Worm (Caenorhabditis elegans) whole organism, mixed stage, embryonic: Measurements from ENCODE around the gene srxa-13.

Source experiments
- M03D4.4 ChIP-seq: sonication (generic microtip); optimal IDR thresholded peaks from 2 replicates; lab custom pipeline; 2017; ENCODE audit warnings: mild to moderate bottlenecking, missing genetic modification characterization, missing compliant biosample characterization
- bed-3 ChIP-seq: fragments of 200-800 bp; sonication (Bioruptor generic); optimal IDR thresholded peaks from 3 replicates; lab custom pipeline; 2018; ENCODE audit warnings: mild to moderate bottlenecking, missing genetic modification characterization, moderate library complexity, missing compliant biosample characterization
- blmp-1 ChIP-seq: fragments of 150-350 bp; optimal IDR thresholded peaks from 2 replicates; lab custom pipeline; 2014; ENCODE audit warnings: missing biosample characterization, missing genetic modification characterization
- ceh-43 ChIP-seq: fragments of 200-800 bp; sonication (Bioruptor generic); optimal IDR thresholded peaks from 2 replicates; lab custom pipeline; 2018; ENCODE audit warnings: mild to moderate bottlenecking, missing genetic modification characterization, moderate library complexity, missing compliant biosample characterization
- drap-1 ChIP-seq: fragments of 200-800 bp; sonication (Bioruptor generic); optimal IDR thresholded peaks from 3 replicates; lab custom pipeline; 2018; ENCODE audit warnings: mild to moderate bottlenecking, missing genetic modification characterization, missing compliant biosample characterization
- elt-1 ChIP-seq: sonication (generic microtip); optimal IDR thresholded peaks from 2 replicates; lab custom pipeline; 2017; ENCODE audit warnings: missing genetic modification characterization, mild to moderate bottlenecking, missing compliant biosample characterization, antibody characterized with exemption, moderate library complexity, borderline replicate concordance; ENCODE audit not compliant: insufficient read depth
- flh-1 ChIP-seq: fragments of 200-800 bp; sonication (Bioruptor generic); optimal IDR thresholded peaks from 2 replicates; lab custom pipeline; 2018; ENCODE audit warnings: mild to moderate bottlenecking, missing genetic modification characterization, moderate library complexity, missing compliant biosample characterization
- lin-13 ChIP-seq: fragments of 150-350 bp; optimal IDR thresholded peaks from 2 replicates; lab custom pipeline; 2014; ENCODE audit warnings: missing biosample characterization, missing genetic modification characterization
- lsy-2 ChIP-seq: fragments of 150-350 bp; optimal IDR thresholded peaks from 2 replicates; lab custom pipeline; 2014; ENCODE audit warnings: missing biosample characterization, missing genetic modification characterization
- mab-5 ChIP-seq: fragments of 150-350 bp; optimal IDR thresholded peaks from 2 replicates; lab custom pipeline; 2014; ENCODE audit warnings: missing biosample characterization, missing genetic modification characterization
- mep-1 ChIP-seq: fragments of 150-350 bp; optimal IDR thresholded peaks from 2 replicates; lab custom pipeline; 2017; ENCODE audit warnings: missing biosample characterization, missing genetic modification reagents, missing genetic modification characterization, inconsistent platforms
- mls-2 ChIP-seq: sonication (generic microtip); optimal IDR thresholded peaks from 2 replicates; lab custom pipeline; 2016; ENCODE audit warnings: mild to moderate bottlenecking, missing genetic modification characterization, moderate library complexity, missing compliant biosample characterization
- nhr-12 ChIP-seq: fragments of 150-350 bp; optimal IDR thresholded peaks from 2 replicates; lab custom pipeline; 2014; ENCODE audit warnings: missing biosample characterization, missing genetic modification characterization
- nhr-2 ChIP-seq: fragments of 150-350 bp; optimal IDR thresholded peaks from 2 replicates; lab custom pipeline; 2014; ENCODE audit warnings: missing biosample characterization, missing genetic modification characterization
- nhr-76 ChIP-seq: sonication (generic microtip); optimal IDR thresholded peaks from 2 replicates; lab custom pipeline; 2017; ENCODE audit warnings: missing biosample characterization, missing genetic modification characterization
- pha-4 ChIP-seq: fragments of 150-350 bp; optimal IDR thresholded peaks from 2 replicates; lab custom pipeline; 2018; ENCODE audit warnings: missing biosample characterization, missing genetic modification reagents, missing genetic modification characterization
- snpc-4 ChIP-seq: fragments of 150-350 bp; optimal IDR thresholded peaks from 2 replicates; lab custom pipeline; 2014; ENCODE audit warnings: missing biosample characterization, missing genetic modification characterization
- tbx-8 ChIP-seq: fragments of 200-800 bp; sonication (Bioruptor generic); optimal IDR thresholded peaks from 2 replicates; lab custom pipeline; 2018; ENCODE audit warnings: mild to moderate bottlenecking, missing genetic modification characterization, moderate library complexity, missing compliant biosample characterization
- unc-62 ChIP-seq: fragments of 150-350 bp; optimal IDR thresholded peaks from 2 replicates; lab custom pipeline; 2014; ENCODE audit warnings: missing biosample characterization, missing genetic modification reagents, missing genetic modification characterization

The srxa-13 gene

ce11 chrV:13961927-13962419, 32.4 kb downstream of the srxa-13 start, which contains the start of the genes algn-13 and R10D12.13 (continued):
- TF ChIP-seq bed-3 (GFP tag; lab: Kevin White, UChicago): peak; percentile 70
- TF ChIP-seq ceh-43 (GFP tag; lab: Kevin White, UChicago): peak; percentile 68
- peak; percentile 79 for TF ChIP-seq mep-1
- peak; percentile 66 for TF ChIP-seq lin-13
- TF ChIP-seq M03D4.4: peak; percentile 86
- peak; percentile 64 for TF ChIP-seq tbx-8 (GFP tag; lab: Kevin White, UChicago)
- TF ChIP-seq, all 35 proteins: peak for 26

DNA sequence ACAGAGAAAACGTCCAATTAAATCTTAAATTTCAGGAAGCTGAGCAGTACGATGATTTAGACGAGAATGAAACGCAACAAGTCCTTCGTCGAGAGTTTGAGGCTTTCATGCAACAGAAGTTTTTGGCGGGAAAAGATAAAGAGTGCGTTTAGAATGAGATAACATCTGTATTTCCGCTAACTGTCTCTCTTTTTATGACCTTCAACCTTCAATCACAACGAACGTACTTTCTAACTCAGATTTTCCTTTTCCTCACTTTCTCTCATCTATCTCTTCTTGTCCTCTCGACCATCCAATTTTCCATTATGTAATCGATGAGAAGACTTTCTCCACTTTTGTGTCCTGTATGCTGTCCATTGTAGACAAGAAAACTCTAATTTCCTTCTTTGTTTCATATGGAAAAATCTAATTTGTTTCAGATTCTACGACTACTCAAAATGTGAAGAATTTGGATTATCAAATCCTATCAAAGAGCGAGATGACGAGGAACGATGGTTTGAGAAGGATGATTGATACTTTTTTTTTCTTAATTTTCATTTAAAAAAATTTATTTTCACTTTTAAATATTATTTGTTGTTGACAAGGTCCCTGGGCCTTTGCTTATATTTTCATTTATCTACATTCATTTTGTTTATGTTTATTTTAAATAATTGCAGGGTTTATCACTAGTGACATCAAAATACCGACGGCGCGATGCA, 33.8 kb downstream of the srxa-13 start, which contains the start of gene sao-1:
Gene sao-1 (plus strand): TSS at position 648 of the 698 bp plus-strand sequence.
- TF ChIP-seq mls-2 (tag; lab: Kevin White, UChicago): no peak
- TF ChIP-seq blmp-1: peak; percentile 79
- TF ChIP-seq unc-62: no peak
- TF ChIP-seq elt-1 (tag; lab: Kevin White, UChicago): peak; percentile 80
- no peak for TF ChIP-seq M03D4.4
- TF ChIP-seq lin-13: no peak
- no peak for TF ChIP-seq lsy-2
- TF ChIP-seq nhr-76 (tag; lab: Kevin White, UChicago): no peak
- no peak for TF ChIP-seq pha-4
- no peak for TF ChIP-seq mab-5 (tag; lab: Kevin White, UChicago)
- TF ChIP-seq flh-1 (GFP tag; lab: Kevin White, UChicago): no peak

DNA sequence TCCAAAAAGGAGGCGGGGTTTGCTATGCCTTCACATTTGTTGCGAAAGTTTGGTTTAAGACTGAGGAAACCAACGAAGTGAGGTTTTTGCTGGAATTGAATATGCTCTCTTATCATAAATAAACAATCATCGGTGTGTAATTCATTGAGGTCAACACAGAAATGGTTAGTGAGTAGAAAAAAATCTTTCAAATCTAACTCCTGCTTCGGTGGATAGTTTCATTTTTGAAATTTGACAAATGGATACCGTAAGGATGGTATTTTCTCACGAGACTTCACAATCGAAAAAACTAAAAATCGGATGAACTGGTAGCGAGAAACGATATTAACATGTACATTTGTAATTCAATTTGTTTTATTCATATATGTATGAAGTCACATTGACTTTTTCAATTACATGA, 51.2 kb downstream of the srxa-13 start, which contains the start of gene eol-1:
Gene eol-1 (minus strand): TSS at position 101 of the 400 bp plus-strand sequence.
- TF ChIP-seq nhr-12 (tag; lab: Kevin White, UChicago): no peak
- no peak for TF ChIP-seq drap-1 (GFP tag; lab: Kevin White, UChicago)
- TF ChIP-seq lin-13: no peak
- no peak for TF ChIP-seq bed-3 (GFP tag; lab: Kevin White, UChicago)
- TF ChIP-seq nhr-2 (tag; lab: Kevin White, UChicago): no peak
- TF ChIP-seq snpc-4 (tag; lab: Kevin White, UChicago): no peak
- no peak for TF ChIP-seq pha-4
- no peak for TF ChIP-seq lsy-2
- TF ChIP-seq, all 35 proteins: peak for 0
